Fruit fly (Drosophila melanogaster) whole organism, pupa: Measurements from ENCODE around the gene saturn.

Experiments
- CG12605 ChIP-seq: fragments of 200-800 bp; sonication (Bioruptor generic); IDR thresholded peaks from 2 replicates; pipeline ENCODE4 v1.3.6; 2022; ENCODE audit warnings: missing biosample characterization, missing genetic modification characterization
- CG13204 ChIP-seq: fragments of 200-800 bp; sonication (Bioruptor generic); optimal IDR thresholded peaks from 2 replicates; lab custom pipeline; 2018; ENCODE audit warnings: missing biosample characterization, mild to moderate bottlenecking, missing genetic modification characterization, moderate library complexity
- CG14655 ChIP-seq: fragments of 200-800 bp; sonication (Bioruptor generic); optimal IDR thresholded peaks from 3 replicates; lab custom pipeline; 2017; ENCODE audit warnings: mild to moderate bottlenecking, missing biosample characterization, missing genetic modification reagents, missing genetic modification characterization
- CG4496 ChIP-seq: fragments of 200-800 bp; sonication (Bioruptor generic); IDR thresholded peaks from 3 replicates; pipeline ENCODE4 v1.3.6; 2022; ENCODE audit warnings: missing biosample characterization, missing genetic modification characterization
- CG8159 ChIP-seq: fragments of 200-800 bp; sonication (Bioruptor generic); optimal IDR thresholded peaks from 3 replicates; lab custom pipeline; 2018; ENCODE audit warnings: missing biosample characterization, mild to moderate bottlenecking, missing genetic modification characterization, moderate library complexity
- EcR ChIP-seq: fragments of 200-800 bp; sonication (Bioruptor generic); optimal IDR thresholded peaks from 3 replicates; lab custom pipeline; 2019; ENCODE audit warnings: missing biosample characterization, missing genetic modification characterization, mild to moderate bottlenecking, moderate library complexity, missing genetic modification reagents
- Pif1A ChIP-seq: fragments of 200-800 bp; sonication (Bioruptor generic); optimal IDR thresholded peaks from 3 replicates; lab custom pipeline; 2016; ENCODE audit warnings: missing biosample characterization, missing genetic modification characterization
- Snoo ChIP-seq: fragments of 200-800 bp; sonication (Bioruptor generic); optimal IDR thresholded peaks from 3 replicates; lab custom pipeline; 2017; ENCODE audit warnings: missing biosample characterization, mild to moderate bottlenecking, missing genetic modification characterization, inconsistent platforms
- gl ChIP-seq: fragments of 200-800 bp; sonication (Bioruptor generic); optimal IDR thresholded peaks from 2 replicates; lab custom pipeline; 2018; ENCODE audit warnings: missing biosample characterization, mild to moderate bottlenecking, missing genetic modification characterization
- rn ChIP-seq: fragments of 200-800 bp; sonication (Bioruptor generic); IDR thresholded peaks from 2 replicates; pipeline ENCODE4 v1.3.6; 2022; ENCODE audit warnings: missing biosample characterization, missing genetic modification characterization

DNA sequence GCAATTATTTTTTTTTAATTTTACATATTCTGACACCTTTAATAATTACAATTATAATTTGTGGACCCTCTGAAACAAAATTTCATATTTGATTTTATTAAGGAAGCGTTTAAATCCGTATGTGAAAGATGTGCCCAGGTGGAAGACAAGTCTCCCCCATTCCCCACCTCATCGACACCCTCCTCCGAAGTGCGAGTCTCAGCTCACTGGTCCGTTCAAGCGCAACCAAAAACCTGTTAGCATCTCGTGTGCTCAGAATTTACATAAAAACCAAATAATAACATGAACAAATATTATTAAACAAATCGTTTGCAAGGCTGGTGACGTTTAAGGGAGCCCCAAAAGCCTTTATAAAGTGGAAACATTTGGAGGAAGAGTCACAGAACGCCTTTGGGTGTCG lies 33.2 kb downstream of the saturn start, which contains the start of gene CG7906:
- TF ChIP-seq CG4496 (GFP tag; lab: Robert Waterston, UW) (no peak), Pif1A (GFP tag; lab: Kevin White, UChicago) (no peak), gl (tag; lab: Kevin White, UChicago) (no peak), CG14655 (GFP tag; lab: Kevin White, UChicago) (no peak), Snoo (no peak), EcR (GFP tag; lab: Kevin White, UChicago) (no peak), CG13204 (no peak), CG12605 (GFP tag; lab: Robert Waterston, UW) (no peak), CG8159 (tag; lab: Kevin White, UChicago) (no peak), rn (GFP tag; lab: Robert Waterston, UW) (no peak)
